Fruit fly (Drosophila melanogaster) whole organism, embryonic: Measurements from ENCODE around the gene CG34125.

Experiments used
- Abd-B ChIP-seq: fragments of 200-800 bp; sonication (Bioruptor generic); optimal IDR thresholded peaks from 2 replicates; lab custom pipeline; 2018; ENCODE audit warnings: missing biosample characterization, mild to moderate bottlenecking, missing genetic modification characterization, moderate library complexity
- Bgb ChIP-seq: fragments of 200-800 bp; sonication (Bioruptor generic); IDR thresholded peaks from 2 replicates; pipeline ENCODE4 v1.3.6; 2022; ENCODE audit warnings: missing biosample characterization, missing genetic modification characterization; ENCODE audit not compliant: partially characterized antibody
- CG10979 ChIP-seq: fragments of 200-800 bp; sonication (Bioruptor generic); optimal IDR thresholded peaks from 2 replicates; lab custom pipeline; 2018; ENCODE audit warnings: missing biosample characterization, mild to moderate bottlenecking, missing genetic modification characterization, moderate library complexity
- CG11093 ChIP-seq: fragments of 200-800 bp; sonication (Bioruptor generic); IDR thresholded peaks from 3 replicates; pipeline ENCODE4 v1.3.6; 2022; ENCODE audit warnings: missing biosample characterization, missing genetic modification characterization
- CG11247 ChIP-seq: fragments of 200-800 bp; sonication (Bioruptor generic); IDR thresholded peaks from 2 replicates; pipeline ENCODE4 v1.3.6; 2022; ENCODE audit warnings: missing biosample characterization, missing genetic modification characterization
- CG11456 ChIP-seq: fragments of 200-800 bp; sonication (Bioruptor generic); IDR thresholded peaks from 3 replicates; pipeline ENCODE4 v1.3.6; 2022; ENCODE audit warnings: missing biosample characterization, missing genetic modification characterization
- CG11695 ChIP-seq: fragments of 200-800 bp; sonication (Bioruptor generic); IDR thresholded peaks from 3 replicates; pipeline ENCODE4 v1.3.6; 2022; ENCODE audit warnings: missing biosample characterization, missing genetic modification characterization
- CG13287 ChIP-seq: fragments of 200-800 bp; sonication (Bioruptor generic); IDR thresholded peaks from 2 replicates; pipeline ENCODE4 v1.3.6; 2022; ENCODE audit warnings: missing biosample characterization, missing genetic modification characterization; ENCODE audit not compliant: partially characterized antibody
- CG14014 ChIP-seq: fragments of 200-800 bp; sonication (Bioruptor generic); IDR thresholded peaks from 2 replicates; pipeline ENCODE4 v1.3.6; 2022; ENCODE audit warnings: missing biosample characterization, missing genetic modification characterization
- CG15479 ChIP-seq: fragments of 200-800 bp; sonication (Bioruptor generic); optimal IDR thresholded peaks from 3 replicates; lab custom pipeline; 2019; ENCODE audit warnings: missing biosample characterization, mild to moderate bottlenecking, missing genetic modification characterization, moderate library complexity
- CG17359 ChIP-seq: fragments of 200-800 bp; sonication (Bioruptor generic); optimal IDR thresholded peaks from 3 replicates; lab custom pipeline; 2018; ENCODE audit warnings: missing biosample characterization, mild to moderate bottlenecking, missing genetic modification characterization, moderate library complexity
- CG17829 ChIP-seq: fragments of 200-800 bp; optimal IDR thresholded peaks from 2 replicates; lab custom pipeline; 2019; ENCODE audit warnings: missing biosample characterization, mild to moderate bottlenecking, missing genetic modification characterization, moderate library complexity
- CG33557 ChIP-seq: fragments of 200-800 bp; sonication (Bioruptor generic); optimal IDR thresholded peaks from 2 replicates; lab custom pipeline; 2019; ENCODE audit warnings: missing biosample characterization, mild to moderate bottlenecking, missing genetic modification characterization, moderate library complexity
- CG4730 ChIP-seq: fragments of 200-800 bp; sonication (Bioruptor generic); IDR thresholded peaks from 2 replicates; pipeline ENCODE4 v1.3.6; 2022; ENCODE audit warnings: missing biosample characterization, missing genetic modification characterization
- CG6765 ChIP-seq: fragments of 200-800 bp; sonication (Bioruptor generic); optimal IDR thresholded peaks from 3 replicates; lab custom pipeline; 2017; ENCODE audit warnings: missing biosample characterization, mild to moderate bottlenecking, missing genetic modification characterization
- CG7786 ChIP-seq: fragments of 200-800 bp; sonication (Bioruptor generic); optimal IDR thresholded peaks from 2 replicates; lab custom pipeline; 2016; ENCODE audit warnings: missing biosample characterization, missing genetic modification characterization
- CG9797 ChIP-seq: fragments of 200-800 bp; sonication (Bioruptor generic); optimal IDR thresholded peaks from 3 replicates; lab custom pipeline; 2018; ENCODE audit warnings: missing biosample characterization, mild to moderate bottlenecking, missing genetic modification characterization
- CHES-1-like ChIP-seq: fragments of 200-800 bp; sonication (Bioruptor generic); optimal IDR thresholded peaks from 2 replicates; lab custom pipeline; 2016; ENCODE audit warnings: missing biosample characterization, missing genetic modification characterization
- Eip74EF ChIP-seq, 2 experiments: fragments of 200-800 bp in 1 of 2; fragments of >200 bp in 1 of 2; sonication (Bioruptor generic) in 1 of 2; optimal IDR thresholded peaks; 2 replicates each; lab custom pipeline; 2017 to 2019; ENCODE audit warnings: missing biosample characterization in 2 of 2, missing genetic modification characterization in 2 of 2, mild to moderate bottlenecking in 1 of 2, moderate library complexity in 1 of 2
- HHEX ChIP-seq: fragments of 200-800 bp; sonication (Bioruptor generic); optimal IDR thresholded peaks from 3 replicates; lab custom pipeline; 2017; ENCODE audit warnings: missing biosample characterization, mild to moderate bottlenecking, missing genetic modification characterization, missing genetic modification reagents
- Hand ChIP-seq: fragments of 200-800 bp; sonication (Bioruptor generic); optimal IDR thresholded peaks from 2 replicates; lab custom pipeline; 2017; ENCODE audit warnings: mild to moderate bottlenecking, missing biosample characterization, missing genetic modification reagents, missing genetic modification characterization
- Hey ChIP-seq: fragments of 200-800 bp; sonication (Bioruptor generic); optimal IDR thresholded peaks from 3 replicates; lab custom pipeline; 2018; ENCODE audit warnings: missing biosample characterization, mild to moderate bottlenecking, missing genetic modification characterization
- Hmr ChIP-seq: fragments of 200-800 bp; sonication (Bioruptor generic); optimal IDR thresholded peaks from 3 replicates; lab custom pipeline; 2017; ENCODE audit warnings: mild to moderate bottlenecking, missing biosample characterization, missing genetic modification reagents, missing genetic modification characterization
- Hr78 ChIP-seq, 2 experiments: fragments of 200-800 bp in 1 of 2; fragments of >200 bp in 1 of 2; sonication (Bioruptor generic) in 1 of 2; optimal IDR thresholded peaks; 2 replicates each; lab custom pipeline; 2017 to 2019; ENCODE audit warnings: missing biosample characterization in 2 of 2, missing genetic modification characterization in 2 of 2, mild to moderate bottlenecking in 1 of 2, moderate library complexity in 1 of 2
- Lim3 ChIP-seq: fragments of 200-800 bp; sonication (Bioruptor generic); IDR thresholded peaks from 2 replicates; pipeline ENCODE4 v1.3.6; 2022; ENCODE audit warnings: missing biosample characterization, missing genetic modification characterization
- Nf-YB ChIP-seq: fragments of 200-800 bp; sonication (Bioruptor generic); optimal IDR thresholded peaks from 3 replicates; lab custom pipeline; 2019; ENCODE audit warnings: missing biosample characterization, mild to moderate bottlenecking, missing genetic modification characterization, moderate library complexity
- NfI ChIP-seq: fragments of 200-800 bp; sonication (Bioruptor generic); optimal IDR thresholded peaks from 3 replicates; lab custom pipeline; 2018; ENCODE audit warnings: missing biosample characterization, mild to moderate bottlenecking, missing genetic modification characterization, moderate library complexity
- Oaz ChIP-seq: fragments of 200-800 bp; sonication (Bioruptor generic); IDR thresholded peaks from 2 replicates; pipeline ENCODE4 v1.3.6; 2022; ENCODE audit warnings: missing biosample characterization, missing genetic modification characterization
- Ptx1 ChIP-seq: fragments of 200-800 bp; sonication (Bioruptor generic); IDR thresholded peaks from 2 replicates; pipeline ENCODE4 v1.3.6; 2022; ENCODE audit warnings: missing biosample characterization, missing genetic modification characterization
- Ravus ChIP-seq: fragments of 200-800 bp; sonication (Bioruptor generic); IDR thresholded peaks from 2 replicates; pipeline ENCODE4 v1.3.6; 2022; ENCODE audit warnings: missing biosample characterization, missing genetic modification characterization
- Six4 ChIP-seq: fragments of 200-800 bp; sonication (Bioruptor generic); optimal IDR thresholded peaks from 2 replicates; lab custom pipeline; 2016; ENCODE audit warnings: missing biosample characterization, missing genetic modification characterization
- Sox100B ChIP-seq: fragments of 200-800 bp; sonication (Bioruptor generic); optimal IDR thresholded peaks from 3 replicates; lab custom pipeline; 2018; ENCODE audit warnings: missing biosample characterization, mild to moderate bottlenecking, missing genetic modification characterization
- Sry-β ChIP-seq: fragments of 200-800 bp; sonication (Bioruptor generic); optimal IDR thresholded peaks from 2 replicates; lab custom pipeline; 2018; ENCODE audit warnings: missing biosample characterization, mild to moderate bottlenecking, missing genetic modification characterization, moderate library complexity
- Xrp1 ChIP-seq: fragments of 200-800 bp; sonication (Bioruptor generic); IDR thresholded peaks from 2 replicates; pipeline ENCODE4 v1.3.6; 2022; ENCODE audit warnings: missing biosample characterization, missing genetic modification characterization
- ab ChIP-seq: fragments of 200-800 bp; sonication (Bioruptor generic); optimal IDR thresholded peaks from 2 replicates; lab custom pipeline; 2016; ENCODE audit warnings: missing biosample characterization, missing genetic modification characterization
- cg ChIP-seq: fragments of 200-800 bp; sonication (Bioruptor generic); optimal IDR thresholded peaks from 3 replicates; lab custom pipeline; 2019; ENCODE audit warnings: missing biosample characterization, mild to moderate bottlenecking, missing genetic modification characterization, moderate library complexity
- croc ChIP-seq: fragments of 200-800 bp; sonication (Bioruptor generic); conservative IDR thresholded peaks from 3 replicates; pipeline ENCODE4 v1.3.6; 2022; ENCODE audit warnings: missing biosample characterization, missing genetic modification characterization
- en ChIP-seq: fragments of 200-800 bp; sonication (Bioruptor generic); optimal IDR thresholded peaks from 2 replicates; lab custom pipeline; 2016; ENCODE audit warnings: missing biosample characterization, missing genetic modification characterization
- esg ChIP-seq: fragments of 200-800 bp; sonication (Bioruptor generic); conservative IDR thresholded peaks from 2 replicates; pipeline ENCODE4 v1.3.6; 2022; ENCODE audit warnings: missing biosample characterization, missing genetic modification characterization
- fd64A ChIP-seq: fragments of 200-800 bp; sonication (Bioruptor generic); optimal IDR thresholded peaks from 3 replicates; lab custom pipeline; 2018; ENCODE audit warnings: missing biosample characterization, mild to moderate bottlenecking, missing genetic modification characterization
- insv ChIP-seq, 2 experiments: fragments of 200-800 bp; sonication (Bioruptor generic); optimal IDR thresholded peaks; 3 replicates each; lab custom pipeline; 2016 to 2018; ENCODE audit warnings: missing biosample characterization in 2 of 2, missing genetic modification characterization in 2 of 2
- maf-S ChIP-seq: fragments of 200-800 bp; sonication (Bioruptor generic); optimal IDR thresholded peaks from 2 replicates; lab custom pipeline; 2016; ENCODE audit warnings: missing biosample characterization, missing genetic modification characterization
- org-1 ChIP-seq: fragments of 200-800 bp; sonication (Bioruptor generic); optimal IDR thresholded peaks from 2 replicates; lab custom pipeline; 2017; ENCODE audit warnings: missing biosample characterization, missing genetic modification characterization
- repo ChIP-seq: fragments of 200-800 bp; sonication (Bioruptor generic); optimal IDR thresholded peaks from 2 replicates; lab custom pipeline; 2016; ENCODE audit warnings: missing biosample characterization, missing genetic modification characterization
- seq ChIP-seq: fragments of 200-800 bp; sonication (Bioruptor generic); IDR thresholded peaks from 2 replicates; pipeline ENCODE4 v1.3.6; 2022; ENCODE audit warnings: missing biosample characterization, missing genetic modification characterization
- sna ChIP-seq: fragments of 200-800 bp; sonication (Bioruptor generic); IDR thresholded peaks from 2 replicates; pipeline ENCODE4 v1.3.6; 2022; ENCODE audit warnings: missing biosample characterization, missing genetic modification characterization; ENCODE audit not compliant: partially characterized antibody
- stwl ChIP-seq: fragments of 200-800 bp; sonication (Bioruptor generic); optimal IDR thresholded peaks from 3 replicates; lab custom pipeline; 2018; ENCODE audit warnings: missing biosample characterization, mild to moderate bottlenecking, missing genetic modification characterization, moderate library complexity
- trh ChIP-seq: fragments of 200-800 bp; sonication (Bioruptor generic); optimal IDR thresholded peaks from 2 replicates; lab custom pipeline; 2016; ENCODE audit warnings: missing biosample characterization, missing genetic modification characterization
- zfh2 ChIP-seq: fragments of 200-800 bp; sonication (Bioruptor generic); optimal IDR thresholded peaks from 2 replicates; lab custom pipeline; 2016; ENCODE audit warnings: missing biosample characterization, missing genetic modification characterization

Gene CG34125

dm6 chr2L:5009306-5010030 lies 44.0 kb downstream of the CG34125 start, which contains the start of gene Rtnl1 (continued):
- TF ChIP-seq Xrp1 (GFP tag; lab: Robert Waterston, UW) (no peak), esg (GFP tag; lab: Robert Waterston, UW) (no peak), Hey (tag; lab: Kevin White, UChicago) (no peak), Nf-YB (GFP tag; lab: Kevin White, UChicago) (peak; percentile 21), seq (GFP tag; lab: Robert Waterston, UW) (no peak), CG17359 (tag; lab: Kevin White, UChicago) (no peak), ab (GFP tag; lab: Kevin White, UChicago) (no peak), CG9797 (GFP tag; lab: Kevin White, UChicago) (peak; percentile 80), Hr78 (GFP tag; optimal IDR thresholded peaks at IDR 0.05; lab: Kevin White, UChicago) (no peak), insv (GFP tag; optimal IDR thresholded peaks at IDR 0.05; lab: Kevin White, UChicago) (peak; percentile 87 to 98), repo (peak; percentile 26), CG33557 (GFP tag; lab: Kevin White, UChicago) (no peak), stwl (tag; lab: Kevin White, UChicago) (peak; percentile 71), HHEX (GFP tag; lab: Kevin White, UChicago) (no peak), NfI (GFP tag; lab: Kevin White, UChicago) (no peak), CG11695 (GFP tag; lab: Robert Waterston, UW) (no peak), Six4 (no peak), CG6765 (no peak), CG11247 (no peak), Hmr (peak; percentile 73), en (no peak), CHES-1-like (peak; percentile 78), CG10979 (tag; lab: Kevin White, UChicago) (peak; percentile 17), Ravus (no peak), Sox100B (GFP tag; lab: Kevin White, UChicago) (no peak), Abd-B (GFP tag; lab: Kevin White, UChicago) (peak; percentile 67), org-1 (GFP tag; lab: Kevin White, UChicago) (no peak), CG7786 (GFP tag; lab: Kevin White, UChicago) (peak; percentile 29), Hand (no peak), sna (GFP tag; lab: Robert Waterston, UW) (peak; percentile 82), Sry-β (peak; percentile 81), CG11093 (GFP tag; lab: Robert Waterston, UW) (no peak), maf-S (GFP tag; lab: Kevin White, UChicago) (peak; percentile 2), CG17829 (tag; lab: Kevin White, UChicago) (peak; percentile 68), cg (peak; percentile 95), Oaz (GFP tag; lab: Robert Waterston, UW) (no peak), Ptx1 (no peak), trh (no peak), CG14014 (no peak), CG4730 (GFP tag; lab: Robert Waterston, UW) (no peak), zfh2 (GFP tag; lab: Kevin White, UChicago) (peak; percentile 16), fd64A (GFP tag; lab: Kevin White, UChicago) (no peak), Lim3 (no peak), Eip74EF (GFP tag; optimal IDR thresholded peaks at IDR 0.05; lab: Kevin White, UChicago) (peak in 1 of 2 experiments; percentile 1), CG13287 (GFP tag; lab: Robert Waterston, UW) (peak; percentile 97), CG11456 (GFP tag; lab: Robert Waterston, UW) (no peak), croc (GFP tag; lab: Robert Waterston, UW) (no peak), Bgb (peak; percentile 95), CG15479 (GFP tag; lab: Kevin White, UChicago) (peak; percentile 31)
